Worm (Caenorhabditis elegans) whole organism, late embryonic: ENCODE measurements around the gene C29F5.1.
A peak's percentile ranks its signal among the peaks of the same experiment; 100 is the strongest.

Experiments used
- C08G9.2 ChIP-seq: sonication (generic microtip); optimal IDR thresholded peaks from 2 replicates; lab custom pipeline; 2016; ENCODE audit warnings: mild to moderate bottlenecking, missing genetic modification characterization, moderate library complexity, missing compliant biosample characterization
- C38D4.7 ChIP-seq: fragments of 200-800 bp; sonication (Bioruptor generic); optimal IDR thresholded peaks from 2 replicates; lab custom pipeline; 2018; ENCODE audit warnings: mild to moderate bottlenecking, missing genetic modification characterization, moderate library complexity, missing compliant biosample characterization
- F13H6.1 ChIP-seq: sonication (generic microtip); optimal IDR thresholded peaks from 2 replicates; lab custom pipeline; 2016; ENCODE audit warnings: missing genetic modification characterization, missing compliant biosample characterization
- K02D7.2 ChIP-seq: sonication (generic microtip); optimal IDR thresholded peaks from 2 replicates; lab custom pipeline; 2017; ENCODE audit warnings: mild to moderate bottlenecking, missing genetic modification characterization, missing compliant biosample characterization
- K09A11.1 ChIP-seq: sonication (generic microtip); optimal IDR thresholded peaks from 2 replicates; lab custom pipeline; 2017; ENCODE audit warnings: antibody characterized with exemption, mild to moderate bottlenecking, missing genetic modification characterization, missing compliant biosample characterization; ENCODE audit not compliant: insufficient read depth
- ama-1 ChIP-seq: fragments of 150-350 bp; optimal IDR thresholded peaks from 2 replicates; lab custom pipeline; 2014
- ceh-14 ChIP-seq: sonication (generic microtip); optimal IDR thresholded peaks from 2 replicates; lab custom pipeline; 2016; ENCODE audit warnings: missing genotype, missing genetic modification characterization, missing compliant biosample characterization
- ceh-18 ChIP-seq: sonication (generic microtip); optimal IDR thresholded peaks from 2 replicates; lab custom pipeline; 2016; ENCODE audit warnings: missing genetic modification characterization, missing compliant biosample characterization
- ceh-19 ChIP-seq: fragments of 200-800 bp; sonication (Bioruptor generic); optimal IDR thresholded peaks from 2 replicates; lab custom pipeline; 2018; ENCODE audit warnings: mild to moderate bottlenecking, missing genetic modification characterization, missing compliant biosample characterization
- ceh-2 ChIP-seq: sonication (generic microtip); optimal IDR thresholded peaks from 2 replicates; lab custom pipeline; 2016; ENCODE audit warnings: missing genotype, missing genetic modification characterization, missing compliant biosample characterization
- ceh-22 ChIP-seq: sonication (generic microtip); optimal IDR thresholded peaks from 2 replicates; lab custom pipeline; 2017; ENCODE audit warnings: missing biosample characterization, missing genetic modification characterization
- ceh-30 ChIP-seq: fragments of 150-350 bp; optimal IDR thresholded peaks from 2 replicates; lab custom pipeline; 2014; ENCODE audit warnings: missing biosample characterization, missing genetic modification characterization
- ceh-31 ChIP-seq: sonication (generic microtip); optimal IDR thresholded peaks from 2 replicates; lab custom pipeline; 2016; ENCODE audit warnings: missing genetic modification characterization, missing compliant biosample characterization
- ceh-34 ChIP-seq: sonication (generic microtip); optimal IDR thresholded peaks from 2 replicates; lab custom pipeline; 2016; ENCODE audit warnings: mild to moderate bottlenecking, missing genetic modification characterization, missing compliant biosample characterization
- ceh-45 ChIP-seq: fragments of 200-800 bp; sonication (Bioruptor generic); IDR thresholded peaks from 2 replicates; pipeline ENCODE4 v1.3.6; 2022; ENCODE audit warnings: missing genetic modification reagents, missing genetic modification characterization, missing compliant biosample characterization
- dmd-4 ChIP-seq: sonication (generic microtip); optimal IDR thresholded peaks from 2 replicates; lab custom pipeline; 2016; ENCODE audit warnings: borderline replicate concordance, missing genetic modification characterization, missing compliant biosample characterization
- dve-1 ChIP-seq: sonication (generic microtip); optimal IDR thresholded peaks from 2 replicates; lab custom pipeline; 2017; ENCODE audit warnings: antibody characterized with exemption, mild to moderate bottlenecking, missing genetic modification characterization, missing compliant biosample characterization
- ets-4 ChIP-seq: sonication (generic microtip); optimal IDR thresholded peaks from 2 replicates; lab custom pipeline; 2016; ENCODE audit warnings: missing genetic modification characterization, missing compliant biosample characterization
- fax-1 ChIP-seq: sonication (generic microtip); optimal IDR thresholded peaks from 2 replicates; lab custom pipeline; 2016; ENCODE audit warnings: missing genotype, missing genetic modification characterization, missing compliant biosample characterization
- fkh-6 ChIP-seq: sonication (generic microtip); optimal IDR thresholded peaks from 2 replicates; lab custom pipeline; 2016; ENCODE audit warnings: missing genetic modification characterization, missing compliant biosample characterization
- hlh-13 ChIP-seq: fragments of 200-800 bp; sonication (Bioruptor generic); optimal IDR thresholded peaks from 2 replicates; lab custom pipeline; 2018; ENCODE audit warnings: mild to moderate bottlenecking, missing genetic modification characterization, missing compliant biosample characterization
- hlh-30 ChIP-seq: sonication (generic microtip); optimal IDR thresholded peaks from 2 replicates; lab custom pipeline; 2017; ENCODE audit warnings: antibody characterized with exemption, missing genetic modification characterization, missing compliant biosample characterization; ENCODE audit not compliant: insufficient read depth
- hlh-8 ChIP-seq: sonication (generic microtip); optimal IDR thresholded peaks from 2 replicates; lab custom pipeline; 2016; ENCODE audit warnings: missing genotype, missing genetic modification characterization, missing compliant biosample characterization
- lin-11 ChIP-seq: fragments of 200-800 bp; sonication (Bioruptor generic); optimal IDR thresholded peaks from 2 replicates; lab custom pipeline; 2018; ENCODE audit warnings: mild to moderate bottlenecking, missing genetic modification characterization, missing compliant biosample characterization
- madf-2 ChIP-seq: sonication (generic microtip); optimal IDR thresholded peaks from 2 replicates; lab custom pipeline; 2017; ENCODE audit warnings: missing genetic modification characterization, missing compliant biosample characterization
- mec-3 ChIP-seq: sonication (generic microtip); optimal IDR thresholded peaks from 2 replicates; lab custom pipeline; 2016; ENCODE audit warnings: borderline replicate concordance, missing genetic modification characterization, missing compliant biosample characterization
- nfya-1 ChIP-seq: sonication (generic microtip); optimal IDR thresholded peaks from 2 replicates; lab custom pipeline; 2017; ENCODE audit warnings: missing genetic modification characterization, mild to moderate bottlenecking, missing compliant biosample characterization, antibody characterized with exemption, moderate library complexity
- pat-9 ChIP-seq: fragments of 200-800 bp; sonication (Bioruptor generic); optimal IDR thresholded peaks from 2 replicates; lab custom pipeline; 2018; ENCODE audit warnings: mild to moderate bottlenecking, missing genetic modification characterization, moderate library complexity, missing compliant biosample characterization
- pax-1 ChIP-seq: fragments of 150-350 bp; optimal IDR thresholded peaks from 2 replicates; lab custom pipeline; 2014; ENCODE audit warnings: missing biosample characterization, missing genetic modification characterization
- pqm-1 ChIP-seq: sonication (generic microtip); optimal IDR thresholded peaks from 2 replicates; lab custom pipeline; 2016; ENCODE audit warnings: missing genetic modification characterization, missing compliant biosample characterization
- pros-1 ChIP-seq: fragments of 150-350 bp; optimal IDR thresholded peaks from 2 replicates; lab custom pipeline; 2014; ENCODE audit warnings: missing biosample characterization, missing genetic modification reagents, missing genetic modification characterization
- ref-2 ChIP-seq: sonication (generic microtip); optimal IDR thresholded peaks from 2 replicates; lab custom pipeline; 2016; ENCODE audit warnings: missing genetic modification characterization, missing compliant biosample characterization
- rnt-1 ChIP-seq: sonication (generic microtip); optimal IDR thresholded peaks from 2 replicates; lab custom pipeline; 2016; ENCODE audit warnings: missing genetic modification characterization, missing compliant biosample characterization
- sdc-2 ChIP-seq: sonication (generic microtip); optimal IDR thresholded peaks from 2 replicates; lab custom pipeline; 2016; ENCODE audit warnings: missing genotype, missing genetic modification characterization, missing compliant biosample characterization
- tbx-2 ChIP-seq: sonication (generic microtip); optimal IDR thresholded peaks from 2 replicates; lab custom pipeline; 2016; ENCODE audit warnings: missing genetic modification characterization, missing compliant biosample characterization
- tbx-7 ChIP-seq: sonication (generic microtip); optimal IDR thresholded peaks from 2 replicates; lab custom pipeline; 2016; ENCODE audit warnings: missing genotype, missing genetic modification characterization, missing compliant biosample characterization
- unc-3 ChIP-seq, 2 experiments: fragments of 200-800 bp in 1 of 2; sonication (Bioruptor generic) in 1 of 2; sonication (generic microtip) in 1 of 2; conservative IDR thresholded peaks in 1 of 2; optimal IDR thresholded peaks in 1 of 2; 2 replicates each; pipeline versions ENCODE4 v1.3.6 to Lab custom; 2016 to 2022; ENCODE audit warnings: missing compliant biosample characterization in 2 of 2, missing genetic modification characterization in 2 of 2, missing genetic modification reagents in 1 of 2
- unc-42 ChIP-seq: sonication (generic microtip); optimal IDR thresholded peaks from 2 replicates; lab custom pipeline; 2016; ENCODE audit warnings: missing genotype, missing genetic modification characterization, missing compliant biosample characterization
- unc-55 ChIP-seq: sonication (generic microtip); optimal IDR thresholded peaks from 2 replicates; lab custom pipeline; 2017; ENCODE audit warnings: missing biosample characterization, missing genetic modification reagents, missing genetic modification characterization
- ztf-16 ChIP-seq: sonication (generic microtip); optimal IDR thresholded peaks from 2 replicates; lab custom pipeline; 2017; ENCODE audit warnings: missing genetic modification characterization, missing compliant biosample characterization

Gene C29F5.1

ce11 chrII:6347341-6348118 lies 44.2 kb downstream of the C29F5.1 start, which contains the start of gene lgg-1 (continued):
- TF ChIP-seq tbx-2 (tag; lab: Kevin White, UChicago) (peak; percentile 43), hlh-30 (tag; lab: Kevin White, UChicago) (peak; percentile 89), C38D4.7 (no peak), fkh-6 (tag; lab: Kevin White, UChicago) (no peak), ama-1 (lab: Kevin White, UChicago) (no peak), hlh-8 (tag; lab: Kevin White, UChicago) (no peak), fax-1 (tag; lab: Kevin White, UChicago) (no peak), tbx-7 (no peak), sdc-2 (tag; lab: Kevin White, UChicago) (no peak), ceh-31 (peak; percentile 24), nfya-1 (tag; lab: Kevin White, UChicago) (peak; percentile 39), mec-3 (tag; lab: Kevin White, UChicago) (no peak), ztf-16 (tag; lab: Kevin White, UChicago) (no peak), madf-2 (tag; lab: Kevin White, UChicago) (peak; percentile 43), unc-3 (GFP tag; conservative IDR thresholded peaks at IDR 0.05; lab: Robert Waterston, UW) (0 out of 2 replicates have a peak, but pooled peaks have one; percentile 31), unc-3 (tag; optimal IDR thresholded peaks at IDR 0.05; lab: Kevin White, UChicago) (no peak), ref-2 (tag; lab: Kevin White, UChicago) (no peak), unc-42 (tag; lab: Kevin White, UChicago) (no peak), ceh-19 (GFP tag; lab: Kevin White, UChicago) (no peak), dmd-4 (tag; lab: Kevin White, UChicago) (no peak), hlh-13 (GFP tag; lab: Kevin White, UChicago) (no peak), pax-1 (tag; lab: Kevin White, UChicago) (peak; percentile 33), ceh-22 (no peak)

ce11 chrII:6348360-6348759 lies 45.0 kb downstream of the C29F5.1 start:
- TF ChIP-seq fkh-6 (tag; lab: Kevin White, UChicago): no peak
- peak; percentile 42 for TF ChIP-seq dve-1 (tag; lab: Kevin White, UChicago)
- peak; percentile 75 for TF ChIP-seq ceh-31
- peak; percentile 99 for TF ChIP-seq hlh-30 (tag; lab: Kevin White, UChicago)
- no peak for TF ChIP-seq pat-9
- TF ChIP-seq unc-42 (tag; lab: Kevin White, UChicago): peak; percentile 37
- peak; percentile 51 for TF ChIP-seq pros-1 (tag; lab: Kevin White, UChicago)
- peak; percentile 8 for TF ChIP-seq C08G9.2 (tag; lab: Kevin White, UChicago)
- TF ChIP-seq nfya-1 (tag; lab: Kevin White, UChicago): peak; percentile 90
- peak; percentile 36 for TF ChIP-seq rnt-1 (tag; lab: Kevin White, UChicago)
- TF ChIP-seq ceh-19 (GFP tag; lab: Kevin White, UChicago): no peak
- TF ChIP-seq F13H6.1 (tag; lab: Kevin White, UChicago): peak; percentile 27
- no peak for TF ChIP-seq K02D7.2 (tag; lab: Kevin White, UChicago)
- TF ChIP-seq ceh-45: no peak
- peak; percentile 8 for TF ChIP-seq ceh-14 (tag; lab: Kevin White, UChicago)
- TF ChIP-seq hlh-8 (tag; lab: Kevin White, UChicago): peak; percentile 36
- TF ChIP-seq ref-2 (tag; lab: Kevin White, UChicago): peak; percentile 74
- TF ChIP-seq tbx-2 (tag; lab: Kevin White, UChicago): peak; percentile 71
- TF ChIP-seq unc-3 (GFP tag; conservative IDR thresholded peaks at IDR 0.05; lab: Robert Waterston, UW): no peak
- no peak for TF ChIP-seq unc-3 (tag; optimal IDR thresholded peaks at IDR 0.05; lab: Kevin White, UChicago)
- TF ChIP-seq ceh-2 (tag; lab: Kevin White, UChicago): peak; percentile 58
- peak; percentile 18 for TF ChIP-seq ceh-30 (tag; lab: Kevin White, UChicago)
- TF ChIP-seq ceh-18 (tag; lab: Kevin White, UChicago): peak; percentile 78
- peak; percentile 90 for TF ChIP-seq unc-55 (GFP tag; lab: Kevin White, UChicago)
- no peak for TF ChIP-seq fax-1 (tag; lab: Kevin White, UChicago)
- TF ChIP-seq ama-1 (lab: Kevin White, UChicago): peak; percentile 72
- peak; percentile 6 for TF ChIP-seq lin-11 (tag; lab: Kevin White, UChicago)
- peak; percentile 23 for TF ChIP-seq K09A11.1 (tag; lab: Kevin White, UChicago)
- TF ChIP-seq pqm-1: peak; percentile 34
- peak; percentile 63 for TF ChIP-seq ceh-34
- TF ChIP-seq ets-4: peak; percentile 62
- TF ChIP-seq, all 69 proteins: peak for 23
